Worm (Caenorhabditis elegans) whole organism, young adult: ENCODE measurements around the gene C54G7.1.

Experiments
- D2030.7 ChIP-seq: fragments of 200-800 bp; sonication (Bioruptor generic); IDR thresholded peaks from 2 replicates; pipeline ENCODE4 v1.3.6; 2022; ENCODE audit warnings: missing genetic modification reagents, missing genetic modification characterization, missing compliant biosample characterization
- akir-1 ChIP-seq: fragments of 200-800 bp; sonication (Bioruptor generic); optimal IDR thresholded peaks from 2 replicates; lab custom pipeline; 2018; ENCODE audit warnings: mild to moderate bottlenecking, missing genetic modification characterization, moderate library complexity, missing compliant biosample characterization
- ets-4 ChIP-seq: fragments of 200-800 bp; sonication (Bioruptor generic); optimal IDR thresholded peaks from 2 replicates; lab custom pipeline; 2018; ENCODE audit warnings: mild to moderate bottlenecking, missing genetic modification characterization, missing compliant biosample characterization
- fkh-3 ChIP-seq: sonication (generic microtip); optimal IDR thresholded peaks from 2 replicates; lab custom pipeline; 2016; ENCODE audit warnings: mild to moderate bottlenecking, missing genetic modification characterization, missing compliant biosample characterization
- nhr-90 ChIP-seq: sonication (generic microtip); optimal IDR thresholded peaks from 2 replicates; lab custom pipeline; 2016; ENCODE audit warnings: missing genotype, mild to moderate bottlenecking, missing genetic modification characterization, missing compliant biosample characterization
- snpc-4 ChIP-seq, 5 experiments: fragments of 150-350 bp in 1 of 5; sonication (generic microtip) in 4 of 5; optimal IDR thresholded peaks; 2 replicates each; lab custom pipeline; 2014 to 2018; ENCODE audit warnings: missing genetic modification characterization in 5 of 5, missing biosample characterization in 3 of 5, antibody characterized with exemption in 2 of 5, mild to moderate bottlenecking in 2 of 5, missing compliant biosample characterization in 2 of 5, missing genotype in 2 of 5, moderate library complexity in 2 of 5, missing genetic modification reagents in 1 of 5
- ztf-26 ChIP-seq: sonication (generic microtip); optimal IDR thresholded peaks from 2 replicates; lab custom pipeline; 2017; ENCODE audit warnings: missing genetic modification characterization, missing compliant biosample characterization

DNA sequence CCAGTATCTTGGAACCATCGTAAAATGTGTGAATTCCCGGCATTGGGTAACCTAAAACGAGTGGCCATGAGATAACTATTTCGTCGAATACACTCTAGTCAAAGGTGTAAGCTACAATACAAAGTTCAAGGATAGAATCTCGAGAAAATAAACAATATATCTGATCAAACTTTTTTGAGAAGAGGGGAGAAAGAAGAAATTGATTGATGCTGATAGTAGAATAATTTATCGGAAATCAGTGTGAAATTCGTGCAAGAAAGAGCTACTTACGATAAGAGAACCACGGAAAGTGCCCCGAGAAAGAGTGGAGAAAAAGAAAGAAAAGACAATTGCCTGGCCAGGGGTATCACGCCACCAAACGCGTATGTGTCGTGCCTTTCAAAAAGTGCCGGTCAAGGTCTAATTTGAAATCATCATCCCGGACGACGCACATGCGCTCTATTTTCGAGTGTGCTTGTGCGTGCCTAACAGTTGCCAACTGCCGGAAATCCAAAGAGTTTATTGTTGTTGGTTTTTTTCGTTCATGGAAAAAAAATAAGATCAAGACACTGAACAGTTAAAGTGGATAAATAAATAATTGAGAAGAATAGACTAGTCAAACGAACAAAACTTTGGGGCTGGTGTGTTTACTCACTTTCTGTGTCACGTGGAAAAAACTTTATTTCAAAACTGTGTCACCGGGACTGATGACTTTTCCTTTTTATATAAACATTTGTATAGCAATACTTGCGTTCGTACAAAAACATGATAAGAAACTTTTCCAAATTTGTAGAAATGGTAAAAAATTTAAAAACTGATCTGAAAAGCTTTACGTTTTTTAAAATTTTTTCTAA is 20.8 kb upstream of the C54G7.1 start, which contains the start of gene mboa-3:
- no peak for TF ChIP-seq ztf-26 (tag; lab: Kevin White, UChicago)
- TF ChIP-seq nhr-90 (tag; lab: Kevin White, UChicago), result no peak
- TF ChIP-seq ets-4, result peak; percentile 27
- no peak for TF ChIP-seq D2030.7 (GFP tag; lab: Robert Waterston, UW)
- no peak for TF ChIP-seq fkh-3 (tag; lab: Kevin White, UChicago)
- TF ChIP-seq akir-1 (GFP tag; lab: Kevin White, UChicago), result no peak
- no peak for TF ChIP-seq snpc-4 (GFP tag; optimal IDR thresholded peaks at IDR 0.05; lab: Kevin White, UChicago)
- no peak for TF ChIP-seq snpc-4 (tag; optimal IDR thresholded peaks at IDR 0.05; lab: Kevin White, UChicago)
